Worm (Caenorhabditis elegans): ENCODE data around the gene pyc-1.

pyc-1 gene

DNA sequence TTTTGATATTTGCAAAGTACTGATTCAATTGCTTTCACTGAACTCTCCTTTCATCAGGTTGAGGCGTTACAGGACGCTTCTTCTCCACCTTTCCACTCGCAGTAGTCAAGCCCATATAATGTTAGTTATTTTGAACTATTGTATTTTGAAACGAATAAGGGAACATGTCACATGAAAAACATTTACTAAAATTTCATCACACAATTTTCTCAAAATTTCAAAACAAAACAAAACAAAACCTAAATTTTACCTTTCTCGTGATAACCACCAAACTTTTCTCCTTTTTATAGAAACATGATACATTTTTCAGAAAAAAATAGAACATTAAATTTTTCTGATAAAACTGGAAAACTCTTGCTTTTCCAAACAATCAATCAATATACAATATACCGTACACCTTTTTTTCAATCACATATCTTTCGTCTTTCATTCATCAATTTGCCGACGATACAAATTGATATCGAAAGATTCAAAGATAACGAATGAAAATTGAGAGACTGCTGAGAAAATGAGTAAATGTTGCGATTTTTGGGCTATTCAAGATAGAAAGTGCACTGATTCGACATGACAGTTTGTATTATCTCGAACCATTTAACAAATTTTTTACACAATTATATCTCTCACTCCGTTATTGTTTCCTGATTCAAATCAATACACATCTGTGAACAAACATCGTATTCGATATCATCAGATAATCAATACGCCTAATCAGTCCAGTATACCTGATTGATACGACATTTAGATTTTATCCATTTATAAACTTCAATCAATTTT is 21.1 kb downstream of the pyc-1 start (continued):
- TF ChIP-seq tbx-2 (tag; optimal IDR thresholded peaks at IDR 0.05) (peak; percentile 77), nhr-71 (tag; optimal IDR thresholded peaks at IDR 0.05) (peak; percentile 74), irx-1 (tag; optimal IDR thresholded peaks at IDR 0.05) (no peak), Y116A8C.19 (tag; optimal IDR thresholded peaks at IDR 0.05; ENCODE audit: borderline replicate concordance) (no peak), elt-2 (tag; optimal IDR thresholded peaks at IDR 0.05) (no peak), sox-4 (tag; optimal IDR thresholded peaks at IDR 0.05) (no peak), hlh-4 (tag; optimal IDR thresholded peaks at IDR 0.05) (no peak), lin-13 (GFP tag; optimal IDR thresholded peaks at IDR 0.05) (no peak), mef-2 (tag; optimal IDR thresholded peaks at IDR 0.05) (no peak), lin-35 (GFP tag; optimal IDR thresholded peaks at IDR 0.05) (peak in 1 of 2 experiments; percentile 13), ces-1 (GFP tag; optimal IDR thresholded peaks at IDR 0.05) (no peak), snu-23 (GFP tag; optimal IDR thresholded peaks at IDR 0.05) (peak; percentile 53)

DNA sequence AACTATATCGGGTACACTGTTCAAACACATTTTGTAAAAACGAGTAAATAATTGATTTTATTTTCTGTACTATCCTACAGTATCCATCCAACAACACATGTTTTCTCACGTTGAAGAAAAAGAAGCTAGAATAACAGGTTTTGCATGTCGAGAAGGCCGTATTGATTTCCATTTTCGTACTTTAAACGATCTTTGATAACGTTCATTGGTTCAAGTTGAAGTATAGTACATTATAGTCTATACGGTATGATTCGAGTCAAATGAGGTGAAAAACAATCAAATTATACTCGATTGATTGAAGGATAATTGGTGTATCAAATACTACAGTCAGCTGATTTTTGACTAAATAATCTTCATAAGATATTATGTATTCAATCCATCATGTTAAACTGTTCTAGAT is 21.8 kb downstream of the pyc-1 start:
- TF ChIP-seq nhr-19 (GFP tag; conservative IDR thresholded peaks at IDR 0.05) (peak; percentile 26), nhr-71 (tag; optimal IDR thresholded peaks at IDR 0.05) (peak; percentile 34), grh-1 (GFP tag; IDR thresholded peaks at IDR 0.05) (peak; percentile 24; the same call in 1 of the 2 replicates), dpl-1 (GFP tag; optimal IDR thresholded peaks at IDR 0.05) (no peak), elt-3 (tag; optimal IDR thresholded peaks at IDR 0.05) (peak in 2 of 6 experiments; percentile 9 to 36), nhr-85 (tag) (peak; percentile 76), ztf-11 (tag; optimal IDR thresholded peaks at IDR 0.05) (no peak), tbx-2 (tag; optimal IDR thresholded peaks at IDR 0.05) (peak; percentile 21), lsy-2 (tag; optimal IDR thresholded peaks at IDR 0.05) (peak in 1 of 2 experiments; percentile 11), nhr-20 (tag; optimal IDR thresholded peaks at IDR 0.05) (peak; percentile 78)

DNA sequence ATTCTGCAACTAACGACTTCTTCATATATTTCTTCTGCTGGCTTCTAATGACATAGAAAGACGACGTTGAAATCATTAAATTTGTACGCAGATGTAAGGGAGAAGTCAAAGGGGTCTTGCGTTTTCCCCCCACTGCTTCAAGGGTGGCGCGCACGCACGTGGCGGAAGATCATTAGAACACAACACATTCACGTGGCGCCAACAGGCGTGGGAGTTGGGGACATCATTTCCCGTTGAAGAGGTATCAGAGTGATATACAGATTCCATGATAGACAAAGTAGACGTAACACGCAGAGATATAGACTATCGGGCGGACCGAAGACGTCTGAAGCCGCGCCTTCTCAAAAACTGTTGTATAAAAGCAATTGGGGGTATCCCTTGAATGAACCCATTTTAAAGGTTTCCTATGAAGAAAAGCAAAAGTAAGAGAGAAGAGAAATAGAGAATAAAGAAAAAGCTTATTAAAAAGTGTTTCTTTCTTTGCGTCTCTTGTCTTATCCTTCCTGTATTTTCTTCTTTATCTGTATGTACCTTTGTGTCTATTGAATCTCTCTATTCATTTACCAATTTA is 23.0 kb downstream of the pyc-1 start:
- no peak for TF ChIP-seq isw-1 (GFP tag; IDR thresholded peaks at IDR 0.05)
- TF ChIP-seq lin-35 (GFP tag; optimal IDR thresholded peaks at IDR 0.05), result peak in 1 of 2 experiments; percentile 71
- no peak for TF ChIP-seq hlh-17 (GFP tag; optimal IDR thresholded peaks at IDR 0.05; ENCODE audit: borderline replicate concordance)
- TF ChIP-seq fos-1 (tag; optimal IDR thresholded peaks at IDR 0.05), result no peak
- TF ChIP-seq ceh-63 (GFP tag; optimal IDR thresholded peaks at IDR 0.05), result no peak
- TF ChIP-seq sox-4 (tag; optimal IDR thresholded peaks at IDR 0.05), result no peak
- no peak for TF ChIP-seq sup-37 (GFP tag; optimal IDR thresholded peaks at IDR 0.05)
- no peak for TF ChIP-seq hlh-4 (tag; optimal IDR thresholded peaks at IDR 0.05)
- no peak for TF ChIP-seq egl-13 (tag; optimal IDR thresholded peaks at IDR 0.05)
- TF ChIP-seq unc-86 (tag; optimal IDR thresholded peaks at IDR 0.05), result no peak
- TF ChIP-seq fkh-10 (GFP tag; optimal IDR thresholded peaks at IDR 0.05), result no peak
- peak; percentile 76 for TF ChIP-seq grh-1 (GFP tag; IDR thresholded peaks at IDR 0.05)
- no peak for TF ChIP-seq tlp-1 (tag; optimal IDR thresholded peaks at IDR 0.05)
- TF ChIP-seq dpl-1 (GFP tag; optimal IDR thresholded peaks at IDR 0.05), result no peak
- TF ChIP-seq unc-62 (GFP tag; optimal IDR thresholded peaks at IDR 0.05), result no peak
- no peak for TF ChIP-seq nhr-237 (tag; optimal IDR thresholded peaks at IDR 0.05)
- TF ChIP-seq ceh-90 (tag; optimal IDR thresholded peaks at IDR 0.05), result no peak
- TF ChIP-seq pag-3 (tag; optimal IDR thresholded peaks at IDR 0.05; ENCODE audit: borderline replicate concordance, insufficient read depth), result no peak
- no peak for TF ChIP-seq mef-2 (tag; optimal IDR thresholded peaks at IDR 0.05)
- TF ChIP-seq ztf-4 (tag; optimal IDR thresholded peaks at IDR 0.05), result no peak
- no peak for TF ChIP-seq snpc-4 (tag; optimal IDR thresholded peaks at IDR 0.05)
- TF ChIP-seq skn-1 (tag; optimal IDR thresholded peaks at IDR 0.05), result no peak
- no peak for TF ChIP-seq ets-5 (GFP tag; IDR thresholded peaks at IDR 0.05)
- TF ChIP-seq ces-1 (GFP tag; optimal IDR thresholded peaks at IDR 0.05), result no peak
- no peak for TF ChIP-seq ceh-8 (GFP tag; optimal IDR thresholded peaks at IDR 0.05)
- peak; percentile 49 for TF ChIP-seq unc-130 (tag; optimal IDR thresholded peaks at IDR 0.05)
- TF ChIP-seq nhr-12 (tag; optimal IDR thresholded peaks at IDR 0.05), result no peak
- peak; percentile 58; the same call in 1 of the 2 replicates for TF ChIP-seq mab-9 (GFP tag; IDR thresholded peaks at IDR 0.05)
- no peak for TF ChIP-seq nhr-77 (tag; optimal IDR thresholded peaks at IDR 0.05)
- TF ChIP-seq nhr-11 (tag; optimal IDR thresholded peaks at IDR 0.05), result no peak
- no peak for TF ChIP-seq lin-39 (tag; optimal IDR thresholded peaks at IDR 0.05)
- peak; percentile 46 for TF ChIP-seq C16A3.4 (tag; optimal IDR thresholded peaks at IDR 0.05)
- no peak for TF ChIP-seq elt-2 (tag; optimal IDR thresholded peaks at IDR 0.05)
- TF ChIP-seq sptf-1 (tag; optimal IDR thresholded peaks at IDR 0.05), result no peak
